Worm (Caenorhabditis elegans) whole organism, L1 larva: ENCODE measurements around the gene F36H1.3.

Experiments
- blmp-1 ChIP-seq: fragments of 150-350 bp; optimal IDR thresholded peaks from 2 replicates; lab custom pipeline; 2014; ENCODE audit warnings: missing biosample characterization, missing genetic modification characterization
- elt-2 ChIP-seq: sonication (generic microtip); optimal IDR thresholded peaks from 2 replicates; lab custom pipeline; 2016; ENCODE audit warnings: missing genetic modification characterization, mild to moderate bottlenecking, inconsistent platforms, missing compliant biosample characterization, missing genetic modification reagents
- fkh-10 ChIP-seq: sonication (generic microtip); optimal IDR thresholded peaks from 2 replicates; lab custom pipeline; 2017; ENCODE audit warnings: missing biosample characterization, missing genetic modification reagents, missing genetic modification characterization
- lin-13 ChIP-seq: fragments of 150-350 bp; optimal IDR thresholded peaks from 2 replicates; lab custom pipeline; 2014; ENCODE audit warnings: missing biosample characterization, missing genetic modification reagents, missing genetic modification characterization
- mdl-1 ChIP-seq, 2 experiments: fragments of 150-350 bp; optimal IDR thresholded peaks; 2 replicates each; lab custom pipeline; 2014 to 2017; ENCODE audit warnings: missing biosample characterization in 2 of 2, missing genetic modification characterization in 2 of 2, inconsistent platforms in 1 of 2
- mep-1 ChIP-seq: fragments of 150-350 bp; optimal IDR thresholded peaks from 2 replicates; lab custom pipeline; 2014; ENCODE audit warnings: missing biosample characterization, missing genetic modification characterization
- nhr-237 ChIP-seq: fragments of 150-350 bp; optimal IDR thresholded peaks from 2 replicates; lab custom pipeline; 2014; ENCODE audit warnings: missing biosample characterization, missing genetic modification characterization
- nhr-77 ChIP-seq: fragments of 150-350 bp; optimal IDR thresholded peaks from 2 replicates; lab custom pipeline; 2014; ENCODE audit warnings: missing biosample characterization, missing genetic modification characterization
- skn-1 ChIP-seq: fragments of 150-350 bp; optimal IDR thresholded peaks from 2 replicates; lab custom pipeline; 2014; ENCODE audit warnings: missing biosample characterization, missing genetic modification characterization
- swsn-7 ChIP-seq: sonication (generic microtip); optimal IDR thresholded peaks from 2 replicates; lab custom pipeline; 2016; ENCODE audit warnings: missing genetic modification characterization, missing compliant biosample characterization
- unc-62 ChIP-seq: fragments of 150-350 bp; optimal IDR thresholded peaks from 2 replicates; lab custom pipeline; 2014; ENCODE audit warnings: missing biosample characterization, missing genetic modification reagents, missing genetic modification characterization
- unc-86 ChIP-seq: sonication (generic microtip); optimal IDR thresholded peaks from 2 replicates; lab custom pipeline; 2016; ENCODE audit warnings: missing genetic modification characterization, missing compliant biosample characterization
- ztf-11 ChIP-seq, 2 experiments: sonication (generic microtip); optimal IDR thresholded peaks; 2 replicates each; lab custom pipeline; 2016 to 2017; ENCODE audit warnings: missing genetic modification characterization in 2 of 2, missing biosample characterization in 1 of 2, missing compliant biosample characterization in 1 of 2
- ztf-4 ChIP-seq: fragments of 150-350 bp; optimal IDR thresholded peaks from 2 replicates; lab custom pipeline; 2014; ENCODE audit warnings: missing biosample characterization, missing genetic modification characterization

ce11 chrIV:11049806-11050205 lies at the start of gene F36H1.3:
- no peak for TF ChIP-seq blmp-1 (tag; lab: Kevin White, UChicago)
- no peak for TF ChIP-seq lin-13 (GFP tag; lab: Kevin White, UChicago)
- no peak for TF ChIP-seq nhr-237
- TF ChIP-seq ztf-4 (tag; lab: Kevin White, UChicago): no peak
- TF ChIP-seq mdl-1 (tag; optimal IDR thresholded peaks at IDR 0.05; lab: Kevin White, UChicago): no peak
- no peak for TF ChIP-seq unc-86 (tag; lab: Kevin White, UChicago)
- TF ChIP-seq ztf-11 (tag; optimal IDR thresholded peaks at IDR 0.05; lab: Kevin White, UChicago): no peak
- TF ChIP-seq mep-1: no peak
- TF ChIP-seq swsn-7 (tag; lab: Kevin White, UChicago): no peak
- TF ChIP-seq nhr-77 (tag; lab: Kevin White, UChicago): no peak
- TF ChIP-seq unc-62 (GFP tag; lab: Kevin White, UChicago): no peak
- no peak for TF ChIP-seq elt-2 (tag; lab: Kevin White, UChicago)
- no peak for TF ChIP-seq fkh-10 (GFP tag; lab: Kevin White, UChicago)
- no peak for TF ChIP-seq skn-1
